Worm (Caenorhabditis elegans) whole organism, L4 larva: ENCODE measurements around the gene exos-1.
A peak's percentile ranks its signal among the peaks of the same experiment; 100 is the strongest.

Source experiments
- T20F7.1 ChIP-seq: fragments of 200-800 bp; sonication (Bioruptor generic); optimal IDR thresholded peaks from 2 replicates; lab custom pipeline; 2018; ENCODE audit warnings: mild to moderate bottlenecking, missing genetic modification characterization, missing compliant biosample characterization
- Y48G9A.11 ChIP-seq: fragments of 200-800 bp; sonication (Bioruptor generic); IDR thresholded peaks from 2 replicates; pipeline ENCODE4 v1.3.6; 2022; ENCODE audit warnings: missing genetic modification reagents, missing genetic modification characterization, missing compliant biosample characterization
- Y5F2A.4 ChIP-seq: fragments of 200-800 bp; sonication (Bioruptor generic); optimal IDR thresholded peaks from 2 replicates; lab custom pipeline; 2018; ENCODE audit warnings: mild to moderate bottlenecking, missing genetic modification characterization, missing compliant biosample characterization
- aha-1 ChIP-seq: fragments of 150-350 bp; peaks from one replicate; lab custom pipeline; 2014; ENCODE audit warnings: missing biosample characterization, missing genetic modification characterization
- aly-2 ChIP-seq: sonication (generic microtip); optimal IDR thresholded peaks from 2 replicates; lab custom pipeline; 2018; ENCODE audit warnings: missing biosample characterization, missing genetic modification characterization
- ceh-44 ChIP-seq: fragments of 200-800 bp; sonication (Bioruptor generic); IDR thresholded peaks from 2 replicates; pipeline ENCODE4 v1.3.6; 2022; ENCODE audit warnings: missing genetic modification reagents, missing genetic modification characterization, missing compliant biosample characterization
- ceh-82 ChIP-seq: sonication (generic microtip); optimal IDR thresholded peaks from 2 replicates; lab custom pipeline; 2017; ENCODE audit warnings: missing biosample characterization, missing genetic modification characterization
- dmd-6 ChIP-seq: fragments of 200-800 bp; sonication (Bioruptor generic); IDR thresholded peaks from 2 replicates; pipeline ENCODE4 v1.3.6; 2022; ENCODE audit warnings: missing genetic modification reagents, missing genetic modification characterization, missing compliant biosample characterization
- dmd-8 ChIP-seq: fragments of 200-800 bp; sonication (Bioruptor generic); IDR thresholded peaks from 2 replicates; pipeline ENCODE4 v1.3.6; 2022; ENCODE audit warnings: missing genetic modification characterization, missing compliant biosample characterization
- dpl-1 ChIP-seq: fragments of 150-350 bp; optimal IDR thresholded peaks from 2 replicates; lab custom pipeline; 2014; ENCODE audit warnings: missing biosample characterization, missing genetic modification reagents, missing genetic modification characterization
- dve-1 ChIP-seq: sonication (generic microtip); optimal IDR thresholded peaks from 2 replicates; lab custom pipeline; 2017; ENCODE audit warnings: antibody characterized with exemption, mild to moderate bottlenecking, missing genetic modification characterization, missing compliant biosample characterization; ENCODE audit not compliant: insufficient read depth
- fkh-10 ChIP-seq: fragments of 150-350 bp; optimal IDR thresholded peaks from 2 replicates; lab custom pipeline; 2014; ENCODE audit warnings: missing biosample characterization, missing genetic modification reagents, missing genetic modification characterization
- lin-15B ChIP-seq: fragments of 150-350 bp; sonication (generic microtip); optimal IDR thresholded peaks from 3 replicates; lab custom pipeline; 2014; ENCODE audit warnings: missing biosample characterization, missing genetic modification characterization
- madf-9 ChIP-seq: fragments of 200-800 bp; sonication (Bioruptor generic); conservative IDR thresholded peaks from 2 replicates; pipeline ENCODE4 v1.3.6; 2022; ENCODE audit warnings: missing genetic modification reagents, missing genetic modification characterization, missing compliant biosample characterization
- mdl-1 ChIP-seq, 2 experiments: fragments of 150-350 bp in 1 of 2; sonication (generic microtip) in 1 of 2; optimal IDR thresholded peaks; 2 replicates each; lab custom pipeline; 2014 to 2017; ENCODE audit warnings: missing biosample characterization in 2 of 2, missing genetic modification characterization in 2 of 2
- mxl-3 ChIP-seq: fragments of 200-800 bp; sonication (Bioruptor generic); optimal IDR thresholded peaks from 2 replicates; lab custom pipeline; 2018; ENCODE audit warnings: mild to moderate bottlenecking, missing genetic modification characterization, missing compliant biosample characterization
- nhr-10 ChIP-seq: fragments of 150-350 bp; optimal IDR thresholded peaks from 2 replicates; lab custom pipeline; 2014; ENCODE audit warnings: missing biosample characterization, missing genetic modification characterization
- nhr-11 ChIP-seq: fragments of 150-350 bp; optimal IDR thresholded peaks from 2 replicates; lab custom pipeline; 2014; ENCODE audit warnings: missing biosample characterization, missing genetic modification characterization
- nhr-48 ChIP-seq: sonication (generic microtip); optimal IDR thresholded peaks from 2 replicates; lab custom pipeline; 2016; ENCODE audit warnings: mild to moderate bottlenecking, missing genetic modification characterization, missing compliant biosample characterization
- nhr-76 ChIP-seq: fragments of 150-350 bp; optimal IDR thresholded peaks from 2 replicates; lab custom pipeline; 2014; ENCODE audit warnings: missing biosample characterization, missing genetic modification characterization
- php-3 ChIP-seq: fragments of 200-800 bp; sonication (Bioruptor generic); IDR thresholded peaks from 2 replicates; pipeline ENCODE4 v1.3.6; 2022; ENCODE audit warnings: missing genetic modification reagents, missing genetic modification characterization, missing compliant biosample characterization
- pqm-1 ChIP-seq: sonication (generic microtip); optimal IDR thresholded peaks from 2 replicates; lab custom pipeline; 2017; ENCODE audit warnings: missing biosample characterization, missing genetic modification characterization
- sdz-12 ChIP-seq: fragments of 200-800 bp; sonication (Bioruptor generic); optimal IDR thresholded peaks from 2 replicates; lab custom pipeline; 2018; ENCODE audit warnings: mild to moderate bottlenecking, missing genetic modification characterization, missing compliant biosample characterization
- tag-97 ChIP-seq: fragments of 200-800 bp; sonication (Bioruptor generic); IDR thresholded peaks from 2 replicates; pipeline ENCODE4 v1.3.6; 2022; ENCODE audit warnings: missing genetic modification characterization, missing compliant biosample characterization
- tra-1 ChIP-seq: fragments of 200-800 bp; sonication (Bioruptor generic); IDR thresholded peaks from 2 replicates; pipeline ENCODE4 v1.3.6; 2022; ENCODE audit warnings: missing genetic modification reagents, missing genetic modification characterization, missing compliant biosample characterization
- unc-62 ChIP-seq, 3 experiments: fragments of 150-350 bp in 1 of 3; sonication (generic microtip); optimal IDR thresholded peaks in 2 of 3; peaks in 1 of 3; 1 replicate in 1 of 3; 2 replicates in 2 of 3; lab custom pipeline; 2014 to 2017; ENCODE audit warnings: missing biosample characterization in 3 of 3, missing genetic modification characterization in 3 of 3, missing genetic modification reagents in 3 of 3, missing genotype in 1 of 3
- vab-7 ChIP-seq: fragments of 200-800 bp; sonication (Bioruptor generic); IDR thresholded peaks from 2 replicates; pipeline ENCODE4 v1.3.6; 2022; ENCODE audit warnings: missing genetic modification reagents, missing genetic modification characterization, missing compliant biosample characterization

The exos-1 gene

DNA sequence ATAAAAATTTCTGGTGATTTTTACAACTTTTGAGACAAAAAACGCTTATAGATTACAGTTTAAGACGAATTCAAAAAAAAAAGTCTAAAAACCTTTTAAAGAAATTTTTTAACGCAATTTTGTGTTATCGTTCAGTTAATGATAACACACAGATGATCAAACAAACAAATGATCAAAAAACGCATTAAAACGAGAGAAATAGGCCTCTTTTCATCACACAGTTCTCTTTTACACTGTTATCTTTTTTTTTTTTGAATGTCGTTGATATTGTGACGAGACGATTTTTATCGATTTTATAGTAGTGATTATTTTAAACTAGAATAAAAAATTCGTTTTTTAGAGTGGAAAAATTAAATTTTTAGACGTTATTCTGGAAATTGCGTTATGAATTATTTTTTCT, 50.9 kb downstream of the exos-1 start (continued):
- no peak for TF ChIP-seq Y48G9A.11 (GFP tag; lab: Robert Waterston, UW)
- TF ChIP-seq unc-62 (GFP tag; optimal IDR thresholded peaks at IDR 0.05 in 1 of 2; lab: Kevin White, UChicago) = no peak
- TF ChIP-seq unc-62 (tag; optimal IDR thresholded peaks at IDR 0.05; lab: Kevin White, UChicago) = no peak
- TF ChIP-seq dpl-1 (GFP tag; lab: Kevin White, UChicago) = no peak
- TF ChIP-seq vab-7 (GFP tag; lab: Robert Waterston, UW) = no peak
- no peak for TF ChIP-seq madf-9
- no peak for TF ChIP-seq fkh-10
- TF ChIP-seq ceh-44 (GFP tag; lab: Robert Waterston, UW) = no peak
- TF ChIP-seq tra-1 (GFP tag; lab: Robert Waterston, UW) = peak; percentile 50; the same call in 1 of the 2 replicates
- no peak for TF ChIP-seq nhr-76
- TF ChIP-seq nhr-11 (tag; lab: Kevin White, UChicago) = no peak
- peak in 1 of 2 experiments; percentile 24 for TF ChIP-seq mdl-1 (tag; optimal IDR thresholded peaks at IDR 0.05; lab: Kevin White, UChicago)
- TF ChIP-seq aly-2 (tag; lab: Kevin White, UChicago) = no peak
- no peak for TF ChIP-seq dmd-8 (GFP tag; lab: Robert Waterston, UW)
- TF ChIP-seq sdz-12 (GFP tag; lab: Kevin White, UChicago) = no peak
- TF ChIP-seq pqm-1 = peak; percentile 94
- TF ChIP-seq dve-1 (tag; lab: Kevin White, UChicago) = peak; percentile 82
- TF ChIP-seq lin-15B (tag; lab: Kevin White, UChicago) = no peak
- TF ChIP-seq Y5F2A.4 = no peak
- TF ChIP-seq T20F7.1 (GFP tag; lab: Kevin White, UChicago) = no peak
- peak; percentile 30 for TF ChIP-seq nhr-48 (tag; lab: Kevin White, UChicago)
- TF ChIP-seq dmd-6 (GFP tag; lab: Robert Waterston, UW) = peak; percentile 51
- no peak for TF ChIP-seq mxl-3 (GFP tag; lab: Kevin White, UChicago)
- TF ChIP-seq tag-97 (GFP tag; lab: Robert Waterston, UW) = no peak
- TF ChIP-seq nhr-10 (tag; lab: Kevin White, UChicago) = no peak
- peak; percentile 49; the same call in 1 of the 2 replicates for TF ChIP-seq php-3 (GFP tag; lab: Robert Waterston, UW)
- TF ChIP-seq ceh-82 (tag; lab: Kevin White, UChicago) = no peak
- TF ChIP-seq aha-1 = peak; percentile 26
